Worm (Caenorhabditis elegans): ENCODE results near the gene pinn-1.

DNA sequence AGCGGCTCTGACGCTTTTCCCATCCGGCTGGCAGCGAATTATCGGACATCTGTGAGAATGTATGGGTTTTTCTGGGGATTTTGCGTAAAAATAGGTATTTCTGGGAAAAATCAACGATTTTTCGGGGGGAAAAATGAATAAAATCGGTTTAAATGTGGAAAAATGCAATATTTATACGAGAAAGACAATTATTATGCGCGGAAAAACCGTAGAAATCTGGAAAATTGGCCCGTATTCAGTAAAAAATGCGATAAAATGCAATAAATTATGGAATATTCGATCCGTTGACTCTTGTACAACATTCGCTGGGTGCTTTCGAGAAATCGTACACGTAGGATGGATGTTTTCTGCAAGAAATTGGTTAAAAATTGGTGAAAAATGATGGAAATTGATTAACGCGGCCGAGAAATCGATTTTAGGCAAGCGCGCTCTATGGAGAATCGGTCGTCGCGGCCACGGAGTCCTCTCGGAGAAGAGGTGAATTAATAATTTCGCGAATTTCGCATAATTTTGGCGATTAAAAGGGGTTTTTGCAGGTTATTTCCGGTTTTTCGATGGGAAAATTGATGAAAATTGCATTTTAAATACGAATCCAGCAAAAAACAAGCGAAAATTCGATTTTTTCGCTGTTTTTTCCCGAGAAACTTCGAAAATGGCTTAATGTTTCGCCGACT, at the start of gene pinn-1:
- TF ChIP-seq snpc-4 (tag; optimal IDR thresholded peaks at IDR 0.05): no peak
- peak; percentile 69 for TF ChIP-seq lsy-2 (tag; optimal IDR thresholded peaks at IDR 0.05)
- peak; percentile 78 for TF ChIP-seq ces-1 (GFP tag; optimal IDR thresholded peaks at IDR 0.05)

All from whole organism, mixed stage, embryonic.